Fruit fly (Drosophila melanogaster) whole organism, wandering third instar larva: ENCODE results near the gene CG14207.

ENCODE experiments used
- Abd-B ChIP-seq: fragments of >200 bp; optimal IDR thresholded peaks from 2 replicates; lab custom pipeline; 2017; ENCODE audit warnings: missing biosample characterization, missing genetic modification characterization
- CG9705 ChIP-seq: fragments of 200-800 bp; sonication (Bioruptor generic); optimal IDR thresholded peaks from 2 replicates; lab custom pipeline; 2018; ENCODE audit warnings: missing biosample characterization, mild to moderate bottlenecking, missing genetic modification characterization
- CrebA ChIP-seq: fragments of 200-800 bp; sonication (Bioruptor generic); optimal IDR thresholded peaks from 2 replicates; lab custom pipeline; 2016; ENCODE audit warnings: missing biosample characterization, mild to moderate bottlenecking, missing genetic modification characterization, borderline replicate concordance
- Dfd ChIP-seq: fragments of >200 bp; optimal IDR thresholded peaks from 2 replicates; lab custom pipeline; 2017; ENCODE audit warnings: missing biosample characterization, missing genetic modification characterization
- GATAd ChIP-seq: sonication (Bioruptor generic); optimal IDR thresholded peaks from 2 replicates; lab custom pipeline; 2016; ENCODE audit warnings: missing biosample characterization, missing genetic modification characterization
- br ChIP-seq: fragments of 200-800 bp; sonication (Bioruptor generic); optimal IDR thresholded peaks from 2 replicates; lab custom pipeline; 2016; ENCODE audit warnings: missing biosample characterization, missing genetic modification characterization
- psq ChIP-seq: fragments of 200-800 bp; sonication (Bioruptor generic); optimal IDR thresholded peaks from 3 replicates; lab custom pipeline; 2017; ENCODE audit warnings: missing biosample characterization, mild to moderate bottlenecking, missing genetic modification characterization, moderate library complexity
- rgr ChIP-seq: fragments of 200-800 bp; sonication (Bioruptor generic); optimal IDR thresholded peaks from 3 replicates; lab custom pipeline; 2016; ENCODE audit warnings: missing biosample characterization, mild to moderate bottlenecking, missing genetic modification characterization

DNA sequence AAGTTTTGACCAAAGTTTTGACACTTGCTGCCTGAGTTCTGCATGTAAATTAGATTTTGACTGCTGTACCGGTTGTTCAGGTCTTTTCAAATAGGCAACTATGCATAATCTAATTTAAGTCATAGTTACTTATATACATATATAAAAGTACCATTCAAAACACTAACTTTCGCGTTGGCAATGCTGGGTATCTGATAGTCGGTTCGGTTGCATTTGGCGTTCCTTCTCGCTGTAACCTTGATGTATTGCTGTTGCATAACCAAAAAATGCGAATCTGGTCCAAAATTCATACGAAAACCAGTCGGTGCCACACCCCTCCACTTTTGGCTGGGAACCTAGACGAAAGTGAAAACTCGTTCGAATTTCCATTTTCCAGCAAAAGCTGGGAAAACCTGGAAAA, 22.3 kb upstream of the CG14207 start:
- TF ChIP-seq Dfd (GFP tag; lab: Kevin White, UChicago) (no peak), Abd-B (no peak), GATAd (no peak), rgr (GFP tag; lab: Kevin White, UChicago) (no peak), br (GFP tag; lab: Kevin White, UChicago) (no peak), CrebA (GFP tag; lab: Kevin White, UChicago) (no peak), psq (no peak), CG9705 (GFP tag; lab: Kevin White, UChicago) (no peak)
